Fruit fly (Drosophila melanogaster) whole organism, embryonic: ENCODE data around the gene CG34244.
A peak's percentile ranks its signal among the peaks of the same experiment; 100 is the strongest.

Experiments used
- Optix ChIP-seq: fragments of 200-800 bp; sonication (Bioruptor generic); IDR thresholded peaks from 3 replicates; pipeline ENCODE4 v1.3.6; 2022; ENCODE audit warnings: missing biosample characterization, missing genetic modification characterization
- az2 ChIP-seq: fragments of 200-800 bp; sonication (Bioruptor generic); optimal IDR thresholded peaks from 3 replicates; lab custom pipeline; 2016; ENCODE audit warnings: missing biosample characterization, missing genetic modification characterization
- en ChIP-seq: fragments of 200-800 bp; sonication (Bioruptor generic); optimal IDR thresholded peaks from 2 replicates; lab custom pipeline; 2016; ENCODE audit warnings: missing biosample characterization, missing genetic modification characterization
- fd64A ChIP-seq: fragments of 200-800 bp; sonication (Bioruptor generic); optimal IDR thresholded peaks from 3 replicates; lab custom pipeline; 2018; ENCODE audit warnings: missing biosample characterization, mild to moderate bottlenecking, missing genetic modification characterization
- insv ChIP-seq, 2 experiments: fragments of 200-800 bp; sonication (Bioruptor generic); optimal IDR thresholded peaks; 3 replicates each; lab custom pipeline; 2016 to 2018; ENCODE audit warnings: missing biosample characterization in 2 of 2, missing genetic modification characterization in 2 of 2

dm6 chr3L:14272109-14273070 lies 36.6 kb upstream of the CG34244 start:
- peak in 1 of 2 experiments; percentile 36 for TF ChIP-seq insv (GFP tag; optimal IDR thresholded peaks at IDR 0.05; lab: Kevin White, UChicago)
- TF ChIP-seq Optix (GFP tag; lab: Robert Waterston, UW) = no peak
- TF ChIP-seq fd64A (GFP tag; lab: Kevin White, UChicago) = no peak
- TF ChIP-seq az2 (GFP tag; lab: Kevin White, UChicago) = peak; percentile 91
- TF ChIP-seq en (GFP tag; lab: Kevin White, UChicago) = no peak
